Fruit fly (Drosophila melanogaster) whole organism, embryonic: ENCODE results near the gene siz.

Experiments
- CG10147 ChIP-seq: fragments of 200-800 bp; sonication (Bioruptor generic); optimal IDR thresholded peaks from 2 replicates; lab custom pipeline; 2019; ENCODE audit warnings: missing biosample characterization, mild to moderate bottlenecking, missing genetic modification characterization, moderate library complexity
- CG11085 ChIP-seq: fragments of 200-800 bp; sonication (Bioruptor generic); IDR thresholded peaks from 2 replicates; pipeline ENCODE4 v1.3.6; 2022; ENCODE audit warnings: missing biosample characterization, missing genetic modification characterization
- CG12071 ChIP-seq: fragments of 200-800 bp; sonication (Bioruptor generic); optimal IDR thresholded peaks from 3 replicates; lab custom pipeline; 2018; ENCODE audit warnings: missing biosample characterization, mild to moderate bottlenecking, missing genetic modification characterization
- CG12236 ChIP-seq: fragments of 200-800 bp; sonication (Bioruptor generic); optimal IDR thresholded peaks from 2 replicates; lab custom pipeline; 2016; ENCODE audit warnings: missing biosample characterization, missing genetic modification characterization
- CG12769 ChIP-seq: fragments of 200-800 bp; sonication (Bioruptor generic); optimal IDR thresholded peaks from 2 replicates; lab custom pipeline; 2019; ENCODE audit warnings: missing biosample characterization, mild to moderate bottlenecking, missing genetic modification characterization, moderate library complexity
- CG14050 ChIP-seq: fragments of 200-800 bp; sonication (Bioruptor generic); IDR thresholded peaks from 3 replicates; pipeline ENCODE4 v1.3.6; 2022; ENCODE audit warnings: missing biosample characterization, missing genetic modification characterization
- CG1602 ChIP-seq: fragments of 200-800 bp; sonication (Bioruptor generic); optimal IDR thresholded peaks from 3 replicates; lab custom pipeline; 2016; ENCODE audit warnings: missing biosample characterization, missing genetic modification characterization
- CG16779 ChIP-seq: fragments of 200-800 bp; sonication (Bioruptor generic); IDR thresholded peaks from 2 replicates; pipeline ENCODE4 v1.3.6; 2022; ENCODE audit warnings: missing biosample characterization, missing genetic modification characterization
- CG17186 ChIP-seq: fragments of 200-800 bp; sonication (Bioruptor generic); optimal IDR thresholded peaks from 3 replicates; lab custom pipeline; 2017; ENCODE audit warnings: missing biosample characterization, missing genetic modification reagents, missing genetic modification characterization
- CG17361 ChIP-seq: fragments of 200-800 bp; sonication (Bioruptor generic); IDR thresholded peaks from 3 replicates; pipeline ENCODE4 v1.3.6; 2022; ENCODE audit warnings: missing biosample characterization, missing genetic modification characterization
- CG17568 ChIP-seq: fragments of 200-800 bp; sonication (Bioruptor generic); optimal IDR thresholded peaks from 2 replicates; lab custom pipeline; 2018; ENCODE audit warnings: missing biosample characterization, mild to moderate bottlenecking, missing genetic modification characterization, moderate library complexity
- CG2120 ChIP-seq: fragments of 200-800 bp; sonication (Bioruptor generic); optimal IDR thresholded peaks from 3 replicates; lab custom pipeline; 2016; ENCODE audit warnings: missing biosample characterization, missing genetic modification characterization
- CG3065 ChIP-seq: fragments of 200-800 bp; sonication (Bioruptor generic); optimal IDR thresholded peaks from 2 replicates; lab custom pipeline; 2016; ENCODE audit warnings: missing biosample characterization, missing genetic modification characterization
- CG31224 ChIP-seq: fragments of 200-800 bp; sonication (Bioruptor generic); IDR thresholded peaks from 2 replicates; pipeline ENCODE4 v1.3.6; 2022; ENCODE audit warnings: missing biosample characterization, missing genetic modification characterization
- CG31388 ChIP-seq: fragments of 200-800 bp; sonication (Bioruptor generic); optimal IDR thresholded peaks from 2 replicates; lab custom pipeline; 2016; ENCODE audit warnings: missing biosample characterization, missing genetic modification characterization
- CG6654 ChIP-seq: fragments of 200-800 bp; sonication (Bioruptor generic); optimal IDR thresholded peaks from 2 replicates; lab custom pipeline; 2017; ENCODE audit warnings: missing biosample characterization, mild to moderate bottlenecking, missing genetic modification characterization
- CG7786 ChIP-seq: fragments of 200-800 bp; sonication (Bioruptor generic); optimal IDR thresholded peaks from 2 replicates; lab custom pipeline; 2016; ENCODE audit warnings: missing biosample characterization, missing genetic modification characterization
- CG7839 ChIP-seq: fragments of 200-800 bp; sonication (Bioruptor generic); optimal IDR thresholded peaks from 3 replicates; lab custom pipeline; 2018; ENCODE audit warnings: missing biosample characterization, mild to moderate bottlenecking, missing genetic modification characterization, moderate library complexity
- CG8089 ChIP-seq: fragments of 200-800 bp; sonication (Bioruptor generic); optimal IDR thresholded peaks from 3 replicates; lab custom pipeline; 2016; ENCODE audit warnings: missing biosample characterization, missing genetic modification characterization
- CG9932 ChIP-seq: fragments of 200-800 bp; sonication (Bioruptor generic); IDR thresholded peaks from 2 replicates; pipeline ENCODE4 v1.3.6; 2022; ENCODE audit warnings: missing biosample characterization, missing genetic modification characterization
- Dek ChIP-seq: fragments of 200-800 bp; sonication (Bioruptor generic); optimal IDR thresholded peaks from 3 replicates; lab custom pipeline; 2019; ENCODE audit warnings: missing biosample characterization, mild to moderate bottlenecking, missing genetic modification characterization, moderate library complexity
- Fer2 ChIP-seq: fragments of 200-800 bp; sonication (Bioruptor generic); optimal IDR thresholded peaks from 2 replicates; lab custom pipeline; 2018; ENCODE audit warnings: missing biosample characterization, mild to moderate bottlenecking, missing genetic modification characterization, moderate library complexity
- Lpt ChIP-seq: fragments of >200 bp; optimal IDR thresholded peaks from 2 replicates; lab custom pipeline; 2018; ENCODE audit warnings: missing biosample characterization, missing genetic modification characterization
- Mes4 ChIP-seq: fragments of 200-800 bp; sonication (Bioruptor generic); optimal IDR thresholded peaks from 2 replicates; lab custom pipeline; 2016; ENCODE audit warnings: missing biosample characterization, missing genetic modification characterization
- NfI ChIP-seq: fragments of 200-800 bp; sonication (Bioruptor generic); optimal IDR thresholded peaks from 3 replicates; lab custom pipeline; 2018; ENCODE audit warnings: missing biosample characterization, mild to moderate bottlenecking, missing genetic modification characterization, moderate library complexity
- Poxn ChIP-seq: fragments of 200-800 bp; sonication (Bioruptor generic); IDR thresholded peaks from 2 replicates; pipeline ENCODE4 v1.3.6; 2022; ENCODE audit warnings: missing biosample characterization, missing genetic modification characterization
- Six4 ChIP-seq: fragments of 200-800 bp; sonication (Bioruptor generic); optimal IDR thresholded peaks from 2 replicates; lab custom pipeline; 2016; ENCODE audit warnings: missing biosample characterization, missing genetic modification characterization
- Sry-β ChIP-seq: fragments of 200-800 bp; sonication (Bioruptor generic); optimal IDR thresholded peaks from 2 replicates; lab custom pipeline; 2018; ENCODE audit warnings: missing biosample characterization, mild to moderate bottlenecking, missing genetic modification characterization, moderate library complexity
- TFAM ChIP-seq: fragments of 200-800 bp; sonication (Bioruptor generic); optimal IDR thresholded peaks from 2 replicates; lab custom pipeline; 2017; ENCODE audit warnings: missing biosample characterization, missing genetic modification characterization, inconsistent platforms
- btn ChIP-seq: fragments of 200-800 bp; sonication (Bioruptor generic); optimal IDR thresholded peaks from 2 replicates; lab custom pipeline; 2016; ENCODE audit warnings: missing biosample characterization, missing genetic modification characterization
- crol ChIP-seq: fragments of 200-800 bp; sonication (Bioruptor generic); IDR thresholded peaks from 2 replicates; pipeline ENCODE4 v1.3.6; 2022; ENCODE audit warnings: missing biosample characterization, missing genetic modification characterization
- emc ChIP-seq: fragments of 200-800 bp; sonication (Bioruptor generic); optimal IDR thresholded peaks from 2 replicates; lab custom pipeline; 2016; ENCODE audit warnings: missing biosample characterization, missing genetic modification characterization
- fd96Cb ChIP-seq: fragments of 200-800 bp; sonication (Bioruptor generic); optimal IDR thresholded peaks from 2 replicates; lab custom pipeline; 2018; ENCODE audit warnings: missing biosample characterization, mild to moderate bottlenecking, missing genetic modification characterization, moderate library complexity
- ftz-f1 ChIP-seq: fragments of 200-800 bp; sonication (Bioruptor generic); optimal IDR thresholded peaks from 2 replicates; lab custom pipeline; 2016; ENCODE audit warnings: missing biosample characterization, missing genetic modification characterization
- grn ChIP-seq: fragments of 200-800 bp; sonication (Bioruptor generic); optimal IDR thresholded peaks from 3 replicates; lab custom pipeline; 2017; ENCODE audit warnings: missing biosample characterization, missing genetic modification characterization
- gsb ChIP-seq: fragments of 200-800 bp; sonication (Bioruptor generic); IDR thresholded peaks from 2 replicates; pipeline ENCODE4 v1.3.6; 2022; ENCODE audit warnings: missing biosample characterization, missing genetic modification characterization
- lbe ChIP-seq: fragments of 200-800 bp; sonication (Bioruptor generic); optimal IDR thresholded peaks from 2 replicates; lab custom pipeline; 2016; ENCODE audit warnings: missing biosample characterization, mild to moderate bottlenecking, missing genetic modification characterization
- lilli ChIP-seq: fragments of 200-800 bp; sonication (Bioruptor generic); optimal IDR thresholded peaks from 3 replicates; lab custom pipeline; 2016; ENCODE audit warnings: missing biosample characterization, missing genetic modification characterization
- pho ChIP-seq: fragments of 200-800 bp; sonication (Bioruptor generic); optimal IDR thresholded peaks from 2 replicates; lab custom pipeline; 2016; ENCODE audit warnings: missing biosample characterization, missing genetic modification characterization
- pita ChIP-seq: fragments of 200-800 bp; sonication (Bioruptor generic); optimal IDR thresholded peaks from 2 replicates; lab custom pipeline; 2017; ENCODE audit warnings: missing biosample characterization, mild to moderate bottlenecking, missing genetic modification characterization
- pnt ChIP-seq: fragments of 200-800 bp; sonication (Bioruptor generic); optimal IDR thresholded peaks from 3 replicates; lab custom pipeline; 2016; ENCODE audit warnings: missing biosample characterization, missing genetic modification characterization
- pum ChIP-seq: fragments of 200-800 bp; sonication (Bioruptor generic); optimal IDR thresholded peaks from 2 replicates; lab custom pipeline; 2016; ENCODE audit warnings: missing biosample characterization, missing genetic modification characterization
- pzg ChIP-seq: fragments of 200-800 bp; sonication (Bioruptor generic); optimal IDR thresholded peaks from 3 replicates; lab custom pipeline; 2018; ENCODE audit warnings: missing biosample characterization, mild to moderate bottlenecking, missing genetic modification characterization, moderate library complexity
- rib ChIP-seq: fragments of 200-800 bp; sonication (Bioruptor generic); IDR thresholded peaks from 2 replicates; pipeline ENCODE4 v1.3.6; 2022; ENCODE audit warnings: missing biosample characterization, missing genetic modification characterization
- sna ChIP-seq: fragments of 200-800 bp; sonication (Bioruptor generic); IDR thresholded peaks from 2 replicates; pipeline ENCODE4 v1.3.6; 2022; ENCODE audit warnings: missing biosample characterization, missing genetic modification characterization; ENCODE audit not compliant: partially characterized antibody
- sr ChIP-seq: fragments of 200-800 bp; sonication (Bioruptor generic); IDR thresholded peaks from 3 replicates; pipeline ENCODE4 v1.3.6; 2022; ENCODE audit warnings: missing biosample characterization, missing genetic modification characterization
- tap ChIP-seq: fragments of 200-800 bp; optimal IDR thresholded peaks from 3 replicates; lab custom pipeline; 2019; ENCODE audit warnings: missing biosample characterization, mild to moderate bottlenecking, missing genetic modification characterization, moderate library complexity
- tll ChIP-seq, 2 experiments: fragments of 200-800 bp in 1 of 2; fragments of >200 bp in 1 of 2; sonication (Bioruptor generic) in 1 of 2; optimal IDR thresholded peaks; 2 replicates each; lab custom pipeline; 2017 to 2019; ENCODE audit warnings: missing biosample characterization in 2 of 2, missing genetic modification characterization in 2 of 2, mild to moderate bottlenecking in 1 of 2, moderate library complexity in 1 of 2
- zf30C ChIP-seq: fragments of 200-800 bp; sonication (Bioruptor generic); optimal IDR thresholded peaks from 3 replicates; lab custom pipeline; 2018; ENCODE audit warnings: missing biosample characterization, mild to moderate bottlenecking, missing genetic modification characterization

The siz gene

dm6 chr3L:21031093-21031930, 3.0 kb upstream of the siz start, which contains the start of the genes CG10584 and Polr3E (continued):
- TF ChIP-seq pita (GFP tag; lab: Kevin White, UChicago) (no peak), gsb (GFP tag; lab: Robert Waterston, UW) (peak; percentile 81), lbe (GFP tag; lab: Kevin White, UChicago) (peak; percentile 88), Mes4 (peak; percentile 49), pzg (GFP tag; lab: Kevin White, UChicago) (peak; percentile 56), NfI (GFP tag; lab: Kevin White, UChicago) (peak; percentile 94), CG17186 (GFP tag; lab: Kevin White, UChicago) (peak; percentile 54), CG16779 (GFP tag; lab: Robert Waterston, UW) (no peak), CG14050 (peak; percentile 62), emc (no peak), CG31224 (GFP tag; lab: Robert Waterston, UW) (peak; percentile 66), Sry-β (GFP tag; lab: Kevin White, UChicago) (peak; percentile 55), CG7839 (tag; lab: Kevin White, UChicago) (peak; percentile 96), sna (peak; percentile 61; the same call in 1 of the 2 replicates), CG31388 (GFP tag; lab: Kevin White, UChicago) (peak; percentile 65), ftz-f1 (GFP tag; lab: Kevin White, UChicago) (peak; percentile 77), rib (GFP tag; lab: Robert Waterston, UW) (peak; percentile 67), CG17568 (peak; percentile 88), sr (GFP tag; lab: Robert Waterston, UW) (0 out of 3 replicates have a peak, but pooled peaks have one; percentile 24), CG17361 (peak; percentile 99), CG8089 (GFP tag; lab: Kevin White, UChicago) (no peak), Lpt (GFP tag; lab: Kevin White, UChicago) (no peak), CG12236 (GFP tag; lab: Kevin White, UChicago) (no peak), tll (GFP tag; optimal IDR thresholded peaks at IDR 0.05; lab: Kevin White, UChicago) (peak in 1 of 2 experiments; percentile 51), grn (no peak), crol (no peak), Six4 (GFP tag; lab: Kevin White, UChicago) (peak; percentile 93), CG7786 (peak; percentile 18), CG10147 (GFP tag; lab: Kevin White, UChicago) (peak; percentile 94), pho (peak; percentile 60), Dek (tag; lab: Kevin White, UChicago) (peak; percentile 93), btn (GFP tag; lab: Kevin White, UChicago) (no peak), CG12769 (tag; lab: Kevin White, UChicago) (peak; percentile 46), CG12071 (GFP tag; lab: Kevin White, UChicago) (peak; percentile 73), CG6654 (GFP tag; lab: Kevin White, UChicago) (peak; percentile 81), CG3065 (GFP tag; lab: Kevin White, UChicago) (peak; percentile 81), Fer2 (tag; lab: Kevin White, UChicago) (peak; percentile 89), CG9932 (peak; percentile 87), tap (tag; lab: Kevin White, UChicago) (peak; percentile 90), pnt (GFP tag; lab: Kevin White, UChicago) (peak; percentile 40), CG2120 (GFP tag; lab: Kevin White, UChicago) (peak; percentile 79), fd96Cb (peak; percentile 92), TFAM (GFP tag; lab: Kevin White, UChicago) (peak; percentile 31), zf30C (GFP tag; lab: Kevin White, UChicago) (no peak), pum (GFP tag; lab: Kevin White, UChicago) (peak; percentile 39), lilli (GFP tag; lab: Kevin White, UChicago) (peak; percentile 81), CG11085 (GFP tag; lab: Robert Waterston, UW) (peak; percentile 70), Poxn (0 out of 2 replicates have a peak, but pooled peaks have one; percentile 16), CG1602 (GFP tag; lab: Kevin White, UChicago) (peak; percentile 90)
